Fruit fly (Drosophila melanogaster): Measurements from ENCODE around the gene CG31784.

The CG31784 gene

dm6 chr2L:17125861-17126260, at the start of gene CG31784:
TSS of gene CG31784 (minus strand) at chr2L:17125961.
- TF ChIP-seq BtbVII (GFP tag; optimal IDR thresholded peaks at IDR 0.05) (no peak), CG32767 (GFP tag; IDR thresholded peaks at IDR 0.05) (no peak), tgo (GFP tag; IDR thresholded peaks at IDR 0.05) (no peak), CG4328 (GFP tag; optimal IDR thresholded peaks at IDR 0.05) (no peak), CG2120 (GFP tag; optimal IDR thresholded peaks at IDR 0.05) (no peak), gsb-n (tag; optimal IDR thresholded peaks at IDR 0.05) (no peak), pb (GFP tag; optimal IDR thresholded peaks at IDR 0.05) (no peak), dan (GFP tag; IDR thresholded peaks at IDR 0.05) (no peak), fd102C (GFP tag; optimal IDR thresholded peaks at IDR 0.05) (no peak), CG2712 (tag; optimal IDR thresholded peaks at IDR 0.05) (no peak), CG18619 (GFP tag; optimal IDR thresholded peaks at IDR 0.05) (no peak), Antp (GFP tag; optimal IDR thresholded peaks at IDR 0.05) (no peak), CG6765 (GFP tag; optimal IDR thresholded peaks at IDR 0.05) (no peak), B-H1 (GFP tag; IDR thresholded peaks at IDR 0.05) (no peak), CG15073 (GFP tag; optimal IDR thresholded peaks at IDR 0.05) (no peak), CG17802 (tag; optimal IDR thresholded peaks at IDR 0.05) (no peak), CG1603 (tag; optimal IDR thresholded peaks at IDR 0.05) (no peak), maf-S (GFP tag; optimal IDR thresholded peaks at IDR 0.05) (no peak)

dm6 chr2L:17173181-17173580, 47.4 kb upstream of the CG31784 start, which contains the start of gene CG34169:
TSS of gene CG34169 (plus strand) at chr2L:17173481.
- no peak for TF ChIP-seq mirr (GFP tag; optimal IDR thresholded peaks at IDR 0.05)

- TF ChIP-seq klu (GFP tag; IDR thresholded peaks at IDR 0.05) (no peak), CTCF (GFP tag; optimal IDR thresholded peaks at IDR 0.05) (peak; percentile 54)
These were observed 37.6 kb upstream of the CG31784 start for dm6 chr2L:17163344-17163743.

- TF ChIP-seq CG6813 (GFP tag; optimal IDR thresholded peaks at IDR 0.05) (no peak), HLH3B (GFP tag; IDR thresholded peaks at IDR 0.05) (peak; percentile 49; the same call in 1 of the 2 replicates), C15 (GFP tag; IDR thresholded peaks at IDR 0.05) (no peak), Bgb (GFP tag; IDR thresholded peaks at IDR 0.05; ENCODE audit: partially characterized antibody) (no peak), CG9817 (tag; optimal IDR thresholded peaks at IDR 0.05) (peak; percentile 20), sens (GFP tag) (peak; percentile 37), HHEX (GFP tag; optimal IDR thresholded peaks at IDR 0.05) (peak; percentile 18), Meics (GFP tag; optimal IDR thresholded peaks at IDR 0.05) (peak; percentile 38), CG12071 (GFP tag; optimal IDR thresholded peaks at IDR 0.05) (no peak), ewg (GFP tag; optimal IDR thresholded peaks at IDR 0.05) (no peak), dysf (GFP tag; IDR thresholded peaks at IDR 0.05) (0 out of 3 replicates have a peak, but pooled peaks have one; percentile 11), CG11504 (tag; optimal IDR thresholded peaks at IDR 0.05) (peak; percentile 49), CG4282 (GFP tag; optimal IDR thresholded peaks at IDR 0.05) (no peak), pho (GFP tag; optimal IDR thresholded peaks at IDR 0.05) (no peak), gem (tag; optimal IDR thresholded peaks at IDR 0.05) (peak; percentile 46), Hmr (GFP tag; optimal IDR thresholded peaks at IDR 0.05) (peak; percentile 43), CG18599 (GFP tag; optimal IDR thresholded peaks at IDR 0.05) (peak; percentile 72), Mrtf (GFP tag; IDR thresholded peaks at IDR 0.05) (no peak), CG4328 (GFP tag; optimal IDR thresholded peaks at IDR 0.05) (no peak), abd-A (tag; optimal IDR thresholded peaks at IDR 0.05) (peak; percentile 63), cg (GFP tag; optimal IDR thresholded peaks at IDR 0.05) (no peak), CoRest (tag; optimal IDR thresholded peaks at IDR 0.05) (peak; percentile 4), Sox102F (GFP tag; optimal IDR thresholded peaks at IDR 0.05) (peak; percentile 25), cwo (GFP tag; optimal IDR thresholded peaks at IDR 0.05) (peak; percentile 29), CG32767 (GFP tag; IDR thresholded peaks at IDR 0.05) (peak; percentile 49; the same call in 1 of the 2 replicates), CG8944 (GFP tag; optimal IDR thresholded peaks at IDR 0.05) (no peak), tio (GFP tag; optimal IDR thresholded peaks at IDR 0.05) (no peak), CG7839 (tag; optimal IDR thresholded peaks at IDR 0.05) (peak; percentile 44)
These were observed 33.9 kb upstream of the CG31784 start for dm6 chr2L:17159641-17160040.
